Worm (Caenorhabditis elegans) whole organism, young adult: ENCODE measurements around the gene aex-4.

Experiments
- B0336.3 ChIP-seq: fragments of 200-800 bp; sonication (Bioruptor generic); IDR thresholded peaks from 2 replicates; pipeline ENCODE4 v1.3.6; 2022; ENCODE audit warnings: missing genetic modification characterization, missing compliant biosample characterization
- C06A6.2 ChIP-seq: fragments of 200-800 bp; sonication (Bioruptor generic); conservative IDR thresholded peaks from 2 replicates; pipeline ENCODE4 v1.3.6; 2022; ENCODE audit warnings: missing genetic modification characterization, missing compliant biosample characterization
- D2030.7 ChIP-seq: fragments of 200-800 bp; sonication (Bioruptor generic); IDR thresholded peaks from 2 replicates; pipeline ENCODE4 v1.3.6; 2022; ENCODE audit warnings: missing genetic modification reagents, missing genetic modification characterization, missing compliant biosample characterization
- F39B2.1 ChIP-seq: fragments of 200-800 bp; sonication (Bioruptor generic); IDR thresholded peaks from 2 replicates; pipeline ENCODE4 v1.3.6; 2022; ENCODE audit warnings: missing genetic modification reagents, missing genetic modification characterization, missing compliant biosample characterization
- F57C9.4 ChIP-seq: sonication (generic microtip); optimal IDR thresholded peaks from 2 replicates; lab custom pipeline; 2017; ENCODE audit warnings: mild to moderate bottlenecking, missing genetic modification characterization, missing compliant biosample characterization
- T26A5.8 ChIP-seq: sonication (generic microtip); optimal IDR thresholded peaks from 2 replicates; lab custom pipeline; 2016; ENCODE audit warnings: missing genetic modification characterization, missing compliant biosample characterization
- Y53F4B.3 ChIP-seq: fragments of 200-800 bp; sonication (Bioruptor generic); IDR thresholded peaks from 2 replicates; pipeline ENCODE4 v1.3.6; 2022; ENCODE audit warnings: missing genetic modification reagents, missing genetic modification characterization, missing compliant biosample characterization
- aptf-2 ChIP-seq: fragments of 200-800 bp; sonication (Bioruptor generic); conservative IDR thresholded peaks from 2 replicates; pipeline ENCODE4 v1.3.6; 2022; ENCODE audit warnings: missing genetic modification reagents, missing genetic modification characterization, missing compliant biosample characterization
- aptf-3 ChIP-seq: fragments of 200-800 bp; sonication (Bioruptor generic); IDR thresholded peaks from 2 replicates; pipeline ENCODE4 v1.3.6; 2022; ENCODE audit warnings: missing genetic modification characterization, missing compliant biosample characterization
- atf-7 ChIP-seq: sonication (generic microtip); optimal IDR thresholded peaks from 2 replicates; lab custom pipeline; 2017; ENCODE audit warnings: mild to moderate bottlenecking, missing genetic modification characterization, missing compliant biosample characterization
- attf-5 ChIP-seq: fragments of 200-800 bp; sonication (Bioruptor generic); optimal IDR thresholded peaks from 2 replicates; lab custom pipeline; 2018; ENCODE audit warnings: mild to moderate bottlenecking, missing genetic modification characterization, missing compliant biosample characterization
- attf-6 ChIP-seq: fragments of 200-800 bp; sonication (Bioruptor generic); IDR thresholded peaks from 2 replicates; pipeline ENCODE4 v1.3.6; 2022; ENCODE audit warnings: missing genetic modification reagents, missing genetic modification characterization, missing compliant biosample characterization
- ccch-3 ChIP-seq: fragments of 200-800 bp; sonication (Bioruptor generic); optimal IDR thresholded peaks from 2 replicates; lab custom pipeline; 2018; ENCODE audit warnings: mild to moderate bottlenecking, missing genetic modification characterization, missing compliant biosample characterization
- ceh-100 ChIP-seq: fragments of 200-800 bp; sonication (Bioruptor generic); IDR thresholded peaks from 2 replicates; pipeline ENCODE4 v1.3.6; 2022; ENCODE audit warnings: missing genetic modification reagents, missing genetic modification characterization, missing compliant biosample characterization
- ceh-40 ChIP-seq: fragments of 200-800 bp; sonication (Bioruptor generic); IDR thresholded peaks from 2 replicates; pipeline ENCODE4 v1.3.6; 2022; ENCODE audit warnings: missing genetic modification characterization, missing compliant biosample characterization
- chd-7 ChIP-seq: sonication (generic microtip); optimal IDR thresholded peaks from 2 replicates; lab custom pipeline; 2016; ENCODE audit warnings: mild to moderate bottlenecking, missing genetic modification characterization, moderate library complexity, missing compliant biosample characterization
- fkh-3 ChIP-seq: sonication (generic microtip); optimal IDR thresholded peaks from 2 replicates; lab custom pipeline; 2016; ENCODE audit warnings: mild to moderate bottlenecking, missing genetic modification characterization, missing compliant biosample characterization
- hlh-12 ChIP-seq: sonication (generic microtip); optimal IDR thresholded peaks from 2 replicates; lab custom pipeline; 2016; ENCODE audit warnings: missing genetic modification characterization, missing compliant biosample characterization
- hmg-1.2 ChIP-seq: fragments of 200-800 bp; sonication (Bioruptor generic); IDR thresholded peaks from 2 replicates; pipeline ENCODE4 v1.3.6; 2022; ENCODE audit warnings: missing genetic modification reagents, missing genetic modification characterization, missing compliant biosample characterization
- hmg-20 ChIP-seq: fragments of 200-800 bp; sonication (Bioruptor generic); IDR thresholded peaks from 2 replicates; pipeline ENCODE4 v1.3.6; 2022; ENCODE audit warnings: missing genetic modification reagents, missing genetic modification characterization, missing compliant biosample characterization
- hsf-1 ChIP-seq: fragments of 200-800 bp; sonication (Bioruptor generic); IDR thresholded peaks from 2 replicates; pipeline ENCODE4 v1.3.6; 2022; ENCODE audit warnings: missing genetic modification reagents, missing genetic modification characterization, missing compliant biosample characterization
- lir-1 ChIP-seq: fragments of 200-800 bp; sonication (Bioruptor generic); conservative IDR thresholded peaks from 2 replicates; pipeline ENCODE4 v1.3.6; 2022; ENCODE audit warnings: missing genetic modification reagents, missing genetic modification characterization, missing compliant biosample characterization
- madf-8 ChIP-seq: fragments of 200-800 bp; sonication (Bioruptor generic); conservative IDR thresholded peaks from 2 replicates; pipeline ENCODE4 v1.3.6; 2022; ENCODE audit warnings: missing genetic modification reagents, missing genetic modification characterization, missing compliant biosample characterization
- nhr-179 ChIP-seq: sonication (generic microtip); optimal IDR thresholded peaks from 2 replicates; lab custom pipeline; 2016; ENCODE audit warnings: mild to moderate bottlenecking, missing genetic modification characterization, missing compliant biosample characterization
- pbrm-1 ChIP-seq: fragments of 200-800 bp; sonication (Bioruptor generic); IDR thresholded peaks from 2 replicates; pipeline ENCODE4 v1.3.6; 2022; ENCODE audit warnings: missing genetic modification reagents, missing genetic modification characterization, missing compliant biosample characterization
- rcor-1 ChIP-seq: fragments of 200-800 bp; sonication (Bioruptor generic); IDR thresholded peaks from 2 replicates; pipeline ENCODE4 v1.3.6; 2022; ENCODE audit warnings: missing genetic modification reagents, missing genetic modification characterization, missing compliant biosample characterization
- rec-8 ChIP-seq, 2 experiments: sonication (generic microtip); optimal IDR thresholded peaks; 2 replicates each; lab custom pipeline; 2016; ENCODE audit warnings: mild to moderate bottlenecking in 2 of 2, missing genetic modification characterization in 2 of 2, missing genetic modification reagents in 2 of 2, missing genotype in 2 of 2, missing biosample characterization in 1 of 2, missing compliant biosample characterization in 1 of 2, moderate library complexity in 1 of 2
- sdz-38 ChIP-seq: sonication (generic microtip); optimal IDR thresholded peaks from 2 replicates; lab custom pipeline; 2016; ENCODE audit warnings: missing genotype, missing genetic modification characterization, missing compliant biosample characterization
- snpc-1.3 ChIP-seq: sonication (generic microtip); optimal IDR thresholded peaks from 2 replicates; lab custom pipeline; 2017; ENCODE audit warnings: missing genetic modification characterization, mild to moderate bottlenecking, missing compliant biosample characterization, antibody characterized with exemption, moderate library complexity, missing genotype, missing genetic modification reagents; ENCODE audit not compliant: insufficient read depth
- snpc-3.4 ChIP-seq: sonication (generic microtip); optimal IDR thresholded peaks from 2 replicates; lab custom pipeline; 2017; ENCODE audit warnings: missing genetic modification characterization, mild to moderate bottlenecking, missing compliant biosample characterization, antibody characterized with exemption, moderate library complexity, missing genotype, missing genetic modification reagents
- snpc-4 ChIP-seq, 5 experiments: fragments of 150-350 bp in 1 of 5; sonication (generic microtip) in 4 of 5; optimal IDR thresholded peaks; 2 replicates each; lab custom pipeline; 2014 to 2018; ENCODE audit warnings: missing genetic modification characterization in 5 of 5, missing biosample characterization in 3 of 5, antibody characterized with exemption in 2 of 5, mild to moderate bottlenecking in 2 of 5, missing compliant biosample characterization in 2 of 5, missing genotype in 2 of 5, moderate library complexity in 2 of 5, missing genetic modification reagents in 1 of 5
- somi-1 ChIP-seq: fragments of 200-800 bp; sonication (Bioruptor generic); optimal IDR thresholded peaks from 2 replicates; lab custom pipeline; 2018; ENCODE audit warnings: mild to moderate bottlenecking, missing genetic modification characterization, missing compliant biosample characterization
- tbx-9 ChIP-seq: sonication (generic microtip); optimal IDR thresholded peaks from 2 replicates; lab custom pipeline; 2016; ENCODE audit warnings: borderline replicate concordance, missing genetic modification characterization, inconsistent platforms, missing compliant biosample characterization
- zim-3 ChIP-seq: sonication (generic microtip); optimal IDR thresholded peaks from 2 replicates; lab custom pipeline; 2017; ENCODE audit warnings: mild to moderate bottlenecking, missing genetic modification characterization, moderate library complexity, missing compliant biosample characterization
- ztf-18 ChIP-seq: sonication (generic microtip); optimal IDR thresholded peaks from 2 replicates; lab custom pipeline; 2016; ENCODE audit warnings: missing genotype, mild to moderate bottlenecking, missing genetic modification characterization, missing compliant biosample characterization
- ztf-25 ChIP-seq: fragments of 200-800 bp; sonication (Bioruptor generic); IDR thresholded peaks from 2 replicates; pipeline ENCODE4 v1.3.6; 2022; ENCODE audit warnings: missing genetic modification reagents, missing genetic modification characterization, missing compliant biosample characterization
- ztf-3 ChIP-seq: fragments of 200-800 bp; sonication (Bioruptor generic); optimal IDR thresholded peaks from 2 replicates; lab custom pipeline; 2018; ENCODE audit warnings: mild to moderate bottlenecking, missing genetic modification characterization, missing compliant biosample characterization

The aex-4 gene

ce11 chrX:3725437-3725836 is 3.6 kb upstream of the aex-4 start:
- TF ChIP-seq T26A5.8 (tag; lab: Kevin White, UChicago) (no peak), hmg-20 (GFP tag; lab: Robert Waterston, UW) (no peak), B0336.3 (GFP tag; lab: Robert Waterston, UW) (no peak), rec-8 (tag; optimal IDR thresholded peaks at IDR 0.05; lab: Kevin White, UChicago) (no peak), pbrm-1 (GFP tag; lab: Robert Waterston, UW) (no peak), atf-7 (no peak), ztf-3 (GFP tag; lab: Kevin White, UChicago) (no peak), zim-3 (tag; lab: Kevin White, UChicago) (no peak)

DNA sequence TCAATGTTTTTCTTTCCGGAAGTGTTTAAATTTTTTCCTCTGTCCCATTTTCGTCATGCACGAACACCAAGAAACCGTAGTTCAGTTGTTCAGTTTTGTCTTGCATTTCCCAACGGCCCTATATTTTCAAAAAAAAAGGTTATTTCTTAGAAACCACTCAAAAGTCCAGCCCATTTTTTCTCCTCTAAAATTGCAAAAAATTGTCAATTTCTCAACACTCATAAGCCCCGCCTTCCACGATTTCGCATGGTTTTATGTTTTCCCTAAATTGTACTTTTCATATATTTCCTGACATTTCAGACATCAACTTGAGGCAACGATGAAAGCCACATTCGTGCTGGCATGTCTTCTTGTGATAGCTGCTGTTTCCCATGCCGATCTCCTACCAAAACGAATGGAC is 1.8 kb upstream of the aex-4 start, which contains the start of gene nlp-1:
Gene nlp-1, plus strand, starts transcription at position 301 of the 400 bp plus-strand sequence.
- TF ChIP-seq ceh-40 (GFP tag; lab: Robert Waterston, UW) = no peak
- TF ChIP-seq F39B2.1 = no peak
- TF ChIP-seq nhr-179 (tag; lab: Kevin White, UChicago) = no peak
- TF ChIP-seq ztf-25 (GFP tag; lab: Robert Waterston, UW) = no peak

- TF ChIP-seq ztf-18 = no peak
- no peak for TF ChIP-seq attf-6 (GFP tag; lab: Robert Waterston, UW)
- TF ChIP-seq snpc-4 (GFP tag; optimal IDR thresholded peaks at IDR 0.05; lab: Kevin White, UChicago) = no peak
- TF ChIP-seq snpc-4 (tag; optimal IDR thresholded peaks at IDR 0.05; lab: Kevin White, UChicago) = no peak
- TF ChIP-seq F57C9.4 (tag; lab: Kevin White, UChicago) = no peak
- no peak for TF ChIP-seq somi-1
- no peak for TF ChIP-seq ccch-3 (GFP tag; lab: Kevin White, UChicago)
- no peak for TF ChIP-seq zim-3 (tag; lab: Kevin White, UChicago)
- TF ChIP-seq aptf-2 (GFP tag; lab: Robert Waterston, UW) = no peak
- TF ChIP-seq rcor-1 (GFP tag; lab: Robert Waterston, UW) = no peak
- no peak for TF ChIP-seq ceh-100 (GFP tag; lab: Robert Waterston, UW)
Measured at ce11 chrX:3733321-3733720, 4.2 kb downstream of the aex-4 start.

ce11 chrX:3733732-3734131 is 4.7 kb downstream of the aex-4 start, which contains the start of gene tag-18:
Gene tag-18 (minus strand): TSS chrX:3734036.
- TF ChIP-seq C06A6.2 (GFP tag; lab: Robert Waterston, UW) = no peak
- TF ChIP-seq fkh-3 = no peak
- TF ChIP-seq sdz-38 (tag; lab: Kevin White, UChicago) = no peak
- TF ChIP-seq hlh-12 = no peak
- TF ChIP-seq T26A5.8 (tag; lab: Kevin White, UChicago) = no peak
- no peak for TF ChIP-seq hmg-1.2 (GFP tag; lab: Robert Waterston, UW)
- no peak for TF ChIP-seq hsf-1 (GFP tag; lab: Robert Waterston, UW)
- no peak for TF ChIP-seq madf-8
- no peak for TF ChIP-seq D2030.7 (GFP tag; lab: Robert Waterston, UW)
- no peak for TF ChIP-seq somi-1
- TF ChIP-seq hmg-20 (GFP tag; lab: Robert Waterston, UW) = no peak
- TF ChIP-seq Y53F4B.3 (GFP tag; lab: Robert Waterston, UW) = no peak
- no peak for TF ChIP-seq snpc-3.4
- no peak for TF ChIP-seq chd-7 (tag; lab: Kevin White, UChicago)
- TF ChIP-seq, all 124 proteins: peak for 0

- no peak for TF ChIP-seq tbx-9 (tag; lab: Kevin White, UChicago)
- TF ChIP-seq attf-5 (GFP tag; lab: Kevin White, UChicago) = no peak
- TF ChIP-seq somi-1 = no peak
- no peak for TF ChIP-seq nhr-179 (tag; lab: Kevin White, UChicago)
- TF ChIP-seq aptf-3 = no peak
- no peak for TF ChIP-seq lir-1 (GFP tag; lab: Robert Waterston, UW)
- TF ChIP-seq snpc-1.3 (tag; lab: Kevin White, UChicago) = no peak
Measured at ce11 chrX:3738617-3739016, 9.5 kb downstream of the aex-4 start.
